Worm (Caenorhabditis elegans) whole organism, L1 larva: ENCODE data around the gene T28C6.10.

Experiments used
- C16A3.4 ChIP-seq: fragments of 150-350 bp; optimal IDR thresholded peaks from 2 replicates; lab custom pipeline; 2014; ENCODE audit warnings: missing biosample characterization, missing genetic modification characterization
- blmp-1 ChIP-seq: fragments of 150-350 bp; optimal IDR thresholded peaks from 2 replicates; lab custom pipeline; 2014; ENCODE audit warnings: missing biosample characterization, missing genetic modification characterization
- ceh-82 ChIP-seq, 3 experiments: fragments of 150-350 bp in 1 of 3; sonication (generic microtip) in 2 of 3; optimal IDR thresholded peaks; 2 replicates each; lab custom pipeline; 2014 to 2017; ENCODE audit warnings: missing biosample characterization in 3 of 3, missing genetic modification characterization in 3 of 3
- ceh-88 ChIP-seq: fragments of 200-800 bp; sonication (Bioruptor generic); IDR thresholded peaks from 2 replicates; pipeline ENCODE4 v1.3.6; 2022; ENCODE audit warnings: missing genetic modification characterization, missing compliant biosample characterization
- dpl-1 ChIP-seq, 3 experiments: fragments of 150-350 bp in 2 of 3; sonication (generic microtip) in 1 of 3; optimal IDR thresholded peaks; 2 replicates each; lab custom pipeline; 2014 to 2017; ENCODE audit warnings: missing biosample characterization in 3 of 3, missing genetic modification characterization in 3 of 3, missing genetic modification reagents in 3 of 3
- dsc-1 ChIP-seq: sonication (generic microtip); optimal IDR thresholded peaks from 2 replicates; lab custom pipeline; 2016; ENCODE audit warnings: mild to moderate bottlenecking, missing genetic modification characterization, missing compliant biosample characterization
- efl-1 ChIP-seq, 4 experiments: fragments of 150-350 bp; optimal IDR thresholded peaks in 3 of 4; peaks in 1 of 4; 1 replicate in 1 of 4; 2 replicates in 3 of 4; lab custom pipeline; 2014; ENCODE audit warnings: missing biosample characterization in 2 of 4, missing genetic modification characterization in 2 of 4, missing genetic modification reagents in 2 of 4
- efl-3 ChIP-seq: fragments of 200-800 bp; sonication (Bioruptor generic); optimal IDR thresholded peaks from 2 replicates; lab custom pipeline; 2018; ENCODE audit warnings: mild to moderate bottlenecking, missing genetic modification characterization, missing compliant biosample characterization
- elt-3 ChIP-seq, 6 experiments: fragments of 150-350 bp in 1 of 6; sonication (generic microtip); optimal IDR thresholded peaks; 2 replicates each; lab custom pipeline; 2017 to 2018; ENCODE audit warnings: missing biosample characterization in 6 of 6, missing genetic modification characterization in 6 of 6, inconsistent platforms in 1 of 6
- ets-5 ChIP-seq: fragments of 200-800 bp; sonication (Bioruptor generic); IDR thresholded peaks from 2 replicates; pipeline ENCODE4 v1.3.6; 2022; ENCODE audit warnings: missing genetic modification characterization, missing compliant biosample characterization
- fkh-10 ChIP-seq: sonication (generic microtip); optimal IDR thresholded peaks from 2 replicates; lab custom pipeline; 2017; ENCODE audit warnings: missing biosample characterization, missing genetic modification reagents, missing genetic modification characterization
- hlh-4 ChIP-seq: sonication (generic microtip); optimal IDR thresholded peaks from 2 replicates; lab custom pipeline; 2016; ENCODE audit warnings: mild to moderate bottlenecking, missing genetic modification characterization, missing compliant biosample characterization
- hpl-2 ChIP-seq: fragments of 150-350 bp; optimal IDR thresholded peaks from 2 replicates; lab custom pipeline; 2014; ENCODE audit warnings: missing biosample characterization, missing genetic modification reagents, missing genetic modification characterization
- lin-14 ChIP-seq: fragments of 200-800 bp; sonication (Bioruptor generic); optimal IDR thresholded peaks from 2 replicates; lab custom pipeline; 2018; ENCODE audit warnings: mild to moderate bottlenecking, missing genetic modification characterization, moderate library complexity, missing compliant biosample characterization
- lin-15B ChIP-seq: fragments of 150-350 bp; sonication (generic microtip); optimal IDR thresholded peaks from 3 replicates; lab custom pipeline; 2014; ENCODE audit warnings: missing biosample characterization, missing genetic modification characterization
- lin-35 ChIP-seq, 2 experiments: fragments of 150-350 bp; optimal IDR thresholded peaks; 2 replicates each; lab custom pipeline; 2014; ENCODE audit warnings: missing biosample characterization in 2 of 2, missing genetic modification characterization in 2 of 2, missing genetic modification reagents in 2 of 2
- lsy-2 ChIP-seq, 2 experiments: fragments of 150-350 bp; optimal IDR thresholded peaks; 2 replicates each; lab custom pipeline; 2014; ENCODE audit warnings: missing biosample characterization in 2 of 2, missing genetic modification characterization in 2 of 2
- mdl-1 ChIP-seq, 2 experiments: fragments of 150-350 bp; optimal IDR thresholded peaks; 2 replicates each; lab custom pipeline; 2014 to 2017; ENCODE audit warnings: missing biosample characterization in 2 of 2, missing genetic modification characterization in 2 of 2, inconsistent platforms in 1 of 2
- nhr-19 ChIP-seq: fragments of 200-800 bp; sonication (Bioruptor generic); conservative IDR thresholded peaks from 2 replicates; pipeline ENCODE4 v1.3.6; 2022; ENCODE audit warnings: missing genetic modification characterization, missing compliant biosample characterization
- nhr-20 ChIP-seq: sonication (generic microtip); optimal IDR thresholded peaks from 2 replicates; lab custom pipeline; 2016; ENCODE audit warnings: mild to moderate bottlenecking, missing genetic modification characterization, missing compliant biosample characterization
- nhr-237 ChIP-seq: fragments of 150-350 bp; optimal IDR thresholded peaks from 2 replicates; lab custom pipeline; 2014; ENCODE audit warnings: missing biosample characterization, missing genetic modification characterization
- nhr-47 ChIP-seq: sonication (generic microtip); optimal IDR thresholded peaks from 2 replicates; lab custom pipeline; 2016; ENCODE audit warnings: mild to moderate bottlenecking, missing genetic modification characterization, moderate library complexity, missing compliant biosample characterization
- nhr-71 ChIP-seq: sonication (generic microtip); optimal IDR thresholded peaks from 2 replicates; lab custom pipeline; 2016; ENCODE audit warnings: mild to moderate bottlenecking, missing genetic modification characterization, moderate library complexity, missing compliant biosample characterization
- nhr-85 ChIP-seq: sonication (generic microtip); peaks from one replicate; lab custom pipeline; 2016; ENCODE audit warnings: missing genetic modification characterization, inconsistent platforms, missing compliant biosample characterization
- rnt-1 ChIP-seq: sonication (generic microtip); optimal IDR thresholded peaks from 2 replicates; lab custom pipeline; 2016; ENCODE audit warnings: mild to moderate bottlenecking, missing genetic modification characterization, moderate library complexity, missing compliant biosample characterization
- snu-23 ChIP-seq: sonication (generic microtip); optimal IDR thresholded peaks from 2 replicates; lab custom pipeline; 2016; ENCODE audit warnings: missing genetic modification characterization, missing compliant biosample characterization
- sup-37 ChIP-seq: fragments of 200-800 bp; sonication (Bioruptor generic); optimal IDR thresholded peaks from 2 replicates; lab custom pipeline; 2018; ENCODE audit warnings: mild to moderate bottlenecking, missing genetic modification characterization, missing compliant biosample characterization
- swsn-7 ChIP-seq: sonication (generic microtip); optimal IDR thresholded peaks from 2 replicates; lab custom pipeline; 2016; ENCODE audit warnings: missing genetic modification characterization, missing compliant biosample characterization
- tbx-2 ChIP-seq: sonication (generic microtip); optimal IDR thresholded peaks from 2 replicates; lab custom pipeline; 2016; ENCODE audit warnings: missing genetic modification characterization, missing compliant biosample characterization
- unc-130 ChIP-seq: fragments of 150-350 bp; optimal IDR thresholded peaks from 2 replicates; lab custom pipeline; 2017; ENCODE audit warnings: missing biosample characterization, missing genetic modification characterization, inconsistent platforms
- unc-30 ChIP-seq: sonication (generic microtip); optimal IDR thresholded peaks from 2 replicates; lab custom pipeline; 2017; ENCODE audit warnings: missing biosample characterization, missing genetic modification characterization
- xbp-1 ChIP-seq: sonication (generic microtip); optimal IDR thresholded peaks from 2 replicates; lab custom pipeline; 2016; ENCODE audit warnings: missing genetic modification characterization, missing compliant biosample characterization
- zag-1 ChIP-seq: fragments of 150-350 bp; optimal IDR thresholded peaks from 2 replicates; lab custom pipeline; 2014; ENCODE audit warnings: missing biosample characterization, missing genetic modification characterization
- zip-4 ChIP-seq: fragments of 200-800 bp; sonication (Bioruptor generic); optimal IDR thresholded peaks from 2 replicates; lab custom pipeline; 2018; ENCODE audit warnings: mild to moderate bottlenecking, missing genetic modification characterization, moderate library complexity, missing compliant biosample characterization
- ztf-11 ChIP-seq, 2 experiments: sonication (generic microtip); optimal IDR thresholded peaks; 2 replicates each; lab custom pipeline; 2016 to 2017; ENCODE audit warnings: missing genetic modification characterization in 2 of 2, missing biosample characterization in 1 of 2, missing compliant biosample characterization in 1 of 2
- ztf-4 ChIP-seq: fragments of 150-350 bp; optimal IDR thresholded peaks from 2 replicates; lab custom pipeline; 2014; ENCODE audit warnings: missing biosample characterization, missing genetic modification characterization

T28C6.10 gene

ce11 chrIV:8825997-8826605 is 8.4 kb downstream of the T28C6.10 start (continued):
- TF ChIP-seq elt-3 (tag; optimal IDR thresholded peaks at IDR 0.05; lab: Kevin White, UChicago) = peak in 2 of 6 experiments; percentile 27 to 28
- no peak for TF ChIP-seq efl-3 (GFP tag; lab: Kevin White, UChicago)

- peak; percentile 50 for TF ChIP-seq rnt-1 (tag; lab: Kevin White, UChicago)
- peak; percentile 77 for TF ChIP-seq xbp-1
- no peak for TF ChIP-seq ztf-4 (tag; lab: Kevin White, UChicago)
- no peak for TF ChIP-seq ets-5 (GFP tag; lab: Robert Waterston, UW)
- TF ChIP-seq dsc-1 (tag; lab: Kevin White, UChicago) = peak; percentile 13
- TF ChIP-seq lin-15B = no peak
- peak; percentile 53 for TF ChIP-seq tbx-2 (tag; lab: Kevin White, UChicago)
- peak; percentile 54 for TF ChIP-seq lin-14 (GFP tag; lab: Kevin White, UChicago)
- peak in 1 of 6 experiments; percentile 39 for TF ChIP-seq elt-3 (tag; optimal IDR thresholded peaks at IDR 0.05; lab: Kevin White, UChicago)
- TF ChIP-seq dpl-1 (GFP tag; optimal IDR thresholded peaks at IDR 0.05; lab: Kevin White, UChicago) = peak in 2 of 3 experiments; percentile 56
- TF ChIP-seq ceh-82 (tag; optimal IDR thresholded peaks at IDR 0.05; lab: Kevin White, UChicago) = peak in 1 of 3 experiments; percentile 11
- TF ChIP-seq swsn-7 (tag; lab: Kevin White, UChicago) = peak; percentile 16
- no peak for TF ChIP-seq hpl-2 (GFP tag; lab: Kevin White, UChicago)
- peak; percentile 32 to 69 for TF ChIP-seq lin-35 (GFP tag; optimal IDR thresholded peaks at IDR 0.05; lab: Kevin White, UChicago)
- TF ChIP-seq lsy-2 (tag; optimal IDR thresholded peaks at IDR 0.05; lab: Kevin White, UChicago) = peak in 1 of 2 experiments; percentile 57
- TF ChIP-seq nhr-20 (tag; lab: Kevin White, UChicago) = peak; percentile 44
- peak; percentile 5 for TF ChIP-seq nhr-85 (tag; lab: Kevin White, UChicago)
- TF ChIP-seq C16A3.4 (tag; lab: Kevin White, UChicago) = peak; percentile 19
- peak; percentile 51 for TF ChIP-seq snu-23 (GFP tag; lab: Kevin White, UChicago)
- TF ChIP-seq efl-3 (GFP tag; lab: Kevin White, UChicago) = no peak
- TF ChIP-seq blmp-1 = peak; percentile 93
- TF ChIP-seq zag-1 (tag; lab: Kevin White, UChicago) = no peak
- peak; percentile 53 to 56 for TF ChIP-seq efl-1 (optimal IDR thresholded peaks at IDR 0.05; lab: Kevin White, UChicago)
- peak in 1 of 2 experiments; percentile 94 for TF ChIP-seq efl-1 (GFP tag; optimal IDR thresholded peaks at IDR 0.05 in 1 of 2; lab: Kevin White, UChicago)
- peak; percentile 9 for TF ChIP-seq nhr-47 (tag; lab: Kevin White, UChicago)
- peak; percentile 50 for TF ChIP-seq nhr-71 (tag; lab: Kevin White, UChicago)
Observed at ce11 chrIV:8826606-8827000, 8.9 kb downstream of the T28C6.10 start.

ce11 chrIV:8827500-8827899 is 9.8 kb downstream of the T28C6.10 start, which contains the start of gene T28C6.7:
T28C6.7 (plus strand) TSS chrIV:8827800.
- TF ChIP-seq nhr-19 (GFP tag; lab: Robert Waterston, UW) (no peak), unc-30 (no peak), nhr-237 (tag; lab: Kevin White, UChicago) (no peak), fkh-10 (no peak), sup-37 (GFP tag; lab: Kevin White, UChicago) (no peak), unc-130 (tag; lab: Kevin White, UChicago) (no peak), xbp-1 (no peak), mdl-1 (tag; optimal IDR thresholded peaks at IDR 0.05; lab: Kevin White, UChicago) (no peak), ceh-88 (GFP tag; lab: Robert Waterston, UW) (no peak), ztf-11 (tag; optimal IDR thresholded peaks at IDR 0.05; lab: Kevin White, UChicago) (no peak), rnt-1 (tag; lab: Kevin White, UChicago) (no peak), efl-1 (optimal IDR thresholded peaks at IDR 0.05; lab: Kevin White, UChicago) (no peak), efl-1 (GFP tag; optimal IDR thresholded peaks at IDR 0.05 in 1 of 2; lab: Kevin White, UChicago) (no peak), zip-4 (GFP tag; lab: Kevin White, UChicago) (no peak), hlh-4 (no peak), dsc-1 (tag; lab: Kevin White, UChicago) (no peak)
